Fruit fly (Drosophila melanogaster) Kc167 (cell line): ENCODE measurements around the gene RhoGAP18B.

ENCODE experiments used
- Myc ChIP-seq: fragments of >200 bp; optimal IDR thresholded peaks from 2 replicates; lab custom pipeline; 2017; ENCODE audit warnings: missing external identifiers
- Sin3A ChIP-seq: fragments of >200 bp; optimal IDR thresholded peaks from 2 replicates; lab custom pipeline; 2018; ENCODE audit warnings: missing external identifiers
- h ChIP-seq: fragments of >200 bp; optimal IDR thresholded peaks from 3 replicates; lab custom pipeline; 2018; ENCODE audit warnings: missing external identifiers
- insv ChIP-seq: fragments of >200 bp; optimal IDR thresholded peaks from 3 replicates; lab custom pipeline; 2018; ENCODE audit warnings: missing external identifiers
- psq ChIP-seq: fragments of >200 bp; optimal IDR thresholded peaks from 2 replicates; lab custom pipeline; 2017; ENCODE audit warnings: missing external identifiers
- ttk ChIP-seq: sonication (Bioruptor generic); optimal IDR thresholded peaks from 2 replicates; lab custom pipeline; 2017; ENCODE audit warnings: missing external identifiers

The RhoGAP18B gene

dm6 chrX:19148798-19149510, 17.9 kb downstream of the RhoGAP18B start:
- TF ChIP-seq h (no peak), insv (no peak), Sin3A (lab: Kevin White, UChicago) (no peak), Myc (no peak), psq (lab: Kevin White, UChicago) (no peak), ttk (lab: Kevin White, UChicago) (no peak)

- TF ChIP-seq Myc (no peak), insv (no peak), psq (lab: Kevin White, UChicago) (no peak), h (no peak), Sin3A (lab: Kevin White, UChicago) (no peak), ttk (lab: Kevin White, UChicago) (no peak)
These were observed 18.8 kb downstream of the RhoGAP18B start for dm6 chrX:19147939-19148641.

DNA sequence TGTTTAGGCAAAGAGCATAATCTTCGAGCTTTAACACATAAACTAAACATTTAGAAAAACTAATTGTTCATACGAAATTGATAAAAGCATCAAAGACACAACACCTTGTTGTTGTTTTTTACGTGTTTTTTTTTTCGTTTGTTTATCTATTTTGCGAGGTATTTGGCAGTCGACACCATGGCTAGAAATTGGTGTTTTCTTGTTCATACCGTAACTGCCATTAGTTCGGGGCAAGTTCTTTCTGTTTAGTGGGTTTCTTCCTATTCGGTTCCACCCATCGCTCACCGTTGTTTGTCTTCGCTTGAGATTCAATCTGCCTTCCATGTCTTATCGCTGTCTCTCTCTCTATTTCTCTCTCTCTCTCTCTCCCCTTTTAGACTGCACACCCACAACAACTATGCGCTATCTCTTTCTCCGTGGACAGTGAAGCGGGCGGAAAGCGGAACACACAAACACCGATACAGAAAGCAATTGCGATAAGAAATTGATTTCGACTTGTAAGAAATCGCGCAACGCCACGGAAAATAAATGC, 20.4 kb downstream of the RhoGAP18B start:
- no peak for TF ChIP-seq ttk (lab: Kevin White, UChicago)
- no peak for TF ChIP-seq h
- no peak for TF ChIP-seq Sin3A (lab: Kevin White, UChicago)
- no peak for TF ChIP-seq Myc
- no peak for TF ChIP-seq psq (lab: Kevin White, UChicago)
- no peak for TF ChIP-seq insv

DNA sequence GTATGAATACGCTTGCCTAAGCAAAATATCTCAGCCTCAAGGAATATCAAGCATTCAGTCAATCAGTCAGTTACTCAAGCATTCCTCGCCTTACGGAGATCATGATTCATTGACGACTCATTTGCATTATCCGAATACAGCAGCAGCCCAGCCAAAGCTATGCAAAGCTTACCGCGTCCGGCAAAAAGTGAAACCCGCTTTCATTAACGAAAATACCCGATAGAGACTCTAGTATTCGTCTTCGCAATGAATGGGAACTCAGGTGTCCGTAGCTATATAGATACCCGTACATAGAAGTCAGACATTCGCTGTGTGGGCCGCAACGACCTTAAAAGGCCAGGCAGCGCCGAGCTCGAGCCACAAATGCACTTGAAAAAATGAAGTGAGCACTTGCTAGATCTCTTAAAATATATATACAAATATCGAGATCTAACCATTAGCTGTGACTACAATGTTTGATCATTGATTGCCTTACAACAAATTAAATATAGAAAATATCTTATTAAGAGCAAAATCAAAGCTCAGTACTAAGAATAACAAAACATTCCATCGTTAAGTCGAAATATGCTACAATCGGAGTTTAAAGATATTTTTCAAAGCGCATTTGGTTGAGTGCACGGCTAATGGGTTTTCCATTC, 22.0 kb downstream of the RhoGAP18B start:
- TF ChIP-seq insv = no peak
- no peak for TF ChIP-seq Myc
- no peak for TF ChIP-seq ttk (lab: Kevin White, UChicago)
- TF ChIP-seq h = no peak
- TF ChIP-seq psq (lab: Kevin White, UChicago) = no peak
- no peak for TF ChIP-seq Sin3A (lab: Kevin White, UChicago)

dm6 chrX:19135768-19136167, 31.1 kb downstream of the RhoGAP18B start, which contains the start of gene Obp18a:
Gene Obp18a, minus strand, starts transcription at chrX:19135868.
- TF ChIP-seq psq (lab: Kevin White, UChicago) (no peak), Sin3A (lab: Kevin White, UChicago) (no peak), ttk (lab: Kevin White, UChicago) (no peak), Myc (no peak)

dm6 chrX:19127216-19127615, 39.7 kb downstream of the RhoGAP18B start, which contains the start of gene tgy:
Gene tgy, minus strand, starts transcription at chrX:19127316.
- TF ChIP-seq insv = no peak

dm6 chrX:19124288-19124687, 42.6 kb downstream of the RhoGAP18B start, which contains the start of gene CG15882:
Gene CG15882, minus strand, starts transcription at chrX:19124388.
- TF ChIP-seq psq (lab: Kevin White, UChicago) (no peak), Sin3A (lab: Kevin White, UChicago) (no peak), Myc (no peak), insv (no peak), h (no peak), ttk (lab: Kevin White, UChicago) (no peak)

- TF ChIP-seq ttk (lab: Kevin White, UChicago) (no peak), psq (lab: Kevin White, UChicago) (no peak), Sin3A (lab: Kevin White, UChicago) (no peak), insv (no peak), Myc (no peak), h (no peak)
These were observed 46.5 kb downstream of the RhoGAP18B start for dm6 chrX:19120367-19120766.

dm6 chrX:19106842-19107557, 59.9 kb downstream of the RhoGAP18B start:
- TF ChIP-seq Sin3A (lab: Kevin White, UChicago) (no peak), psq (lab: Kevin White, UChicago) (no peak)

- no peak for TF ChIP-seq insv
- no peak for TF ChIP-seq Sin3A (lab: Kevin White, UChicago)
- no peak for TF ChIP-seq ttk (lab: Kevin White, UChicago)
- no peak for TF ChIP-seq Myc
These were observed 70.7 kb downstream of the RhoGAP18B start for dm6 chrX:19096179-19096578.
